Worm (Caenorhabditis elegans) whole organism, late embryonic: Measurements from ENCODE around the gene cgt-3.
A peak's percentile ranks its signal among the peaks of the same experiment; 100 is the strongest.

Source experiments
- C38D4.7 ChIP-seq: fragments of 200-800 bp; sonication (Bioruptor generic); optimal IDR thresholded peaks from 2 replicates; lab custom pipeline; 2018; ENCODE audit warnings: mild to moderate bottlenecking, missing genetic modification characterization, moderate library complexity, missing compliant biosample characterization
- K02D7.2 ChIP-seq: sonication (generic microtip); optimal IDR thresholded peaks from 2 replicates; lab custom pipeline; 2017; ENCODE audit warnings: mild to moderate bottlenecking, missing genetic modification characterization, missing compliant biosample characterization
- K09A11.1 ChIP-seq: sonication (generic microtip); optimal IDR thresholded peaks from 2 replicates; lab custom pipeline; 2017; ENCODE audit warnings: antibody characterized with exemption, mild to moderate bottlenecking, missing genetic modification characterization, missing compliant biosample characterization; ENCODE audit not compliant: insufficient read depth
- Y22D7AL.16 ChIP-seq: sonication (generic microtip); optimal IDR thresholded peaks from 2 replicates; lab custom pipeline; 2016; ENCODE audit warnings: missing genetic modification characterization, missing compliant biosample characterization
- ceh-2 ChIP-seq: sonication (generic microtip); optimal IDR thresholded peaks from 2 replicates; lab custom pipeline; 2016; ENCODE audit warnings: missing genotype, missing genetic modification characterization, missing compliant biosample characterization
- ceh-30 ChIP-seq: fragments of 150-350 bp; optimal IDR thresholded peaks from 2 replicates; lab custom pipeline; 2014; ENCODE audit warnings: missing biosample characterization, missing genetic modification characterization
- ceh-31 ChIP-seq: sonication (generic microtip); optimal IDR thresholded peaks from 2 replicates; lab custom pipeline; 2016; ENCODE audit warnings: missing genetic modification characterization, missing compliant biosample characterization
- ceh-9 ChIP-seq: sonication (generic microtip); optimal IDR thresholded peaks from 2 replicates; lab custom pipeline; 2016; ENCODE audit warnings: mild to moderate bottlenecking, missing genetic modification characterization, inconsistent platforms, missing compliant biosample characterization
- dmd-4 ChIP-seq: sonication (generic microtip); optimal IDR thresholded peaks from 2 replicates; lab custom pipeline; 2016; ENCODE audit warnings: borderline replicate concordance, missing genetic modification characterization, missing compliant biosample characterization
- elt-2 ChIP-seq: sonication (generic microtip); optimal IDR thresholded peaks from 2 replicates; lab custom pipeline; 2016; ENCODE audit warnings: missing genetic modification reagents, missing genetic modification characterization, missing compliant biosample characterization
- ets-4 ChIP-seq: sonication (generic microtip); optimal IDR thresholded peaks from 2 replicates; lab custom pipeline; 2016; ENCODE audit warnings: missing genetic modification characterization, missing compliant biosample characterization
- fkh-10 ChIP-seq: fragments of 150-350 bp; optimal IDR thresholded peaks from 2 replicates; lab custom pipeline; 2014; ENCODE audit warnings: missing biosample characterization, missing genetic modification reagents, missing genetic modification characterization
- fkh-6 ChIP-seq: sonication (generic microtip); optimal IDR thresholded peaks from 2 replicates; lab custom pipeline; 2016; ENCODE audit warnings: missing genetic modification characterization, missing compliant biosample characterization
- hlh-13 ChIP-seq: fragments of 200-800 bp; sonication (Bioruptor generic); optimal IDR thresholded peaks from 2 replicates; lab custom pipeline; 2018; ENCODE audit warnings: mild to moderate bottlenecking, missing genetic modification characterization, missing compliant biosample characterization
- hlh-30 ChIP-seq: sonication (generic microtip); optimal IDR thresholded peaks from 2 replicates; lab custom pipeline; 2017; ENCODE audit warnings: antibody characterized with exemption, missing genetic modification characterization, missing compliant biosample characterization; ENCODE audit not compliant: insufficient read depth
- hlh-6 ChIP-seq: sonication (generic microtip); optimal IDR thresholded peaks from 2 replicates; lab custom pipeline; 2016; ENCODE audit warnings: missing genotype, missing genetic modification characterization, missing compliant biosample characterization
- lim-6 ChIP-seq: sonication (generic microtip); optimal IDR thresholded peaks from 2 replicates; lab custom pipeline; 2016; ENCODE audit warnings: missing genetic modification characterization, missing compliant biosample characterization
- lin-11 ChIP-seq: fragments of 200-800 bp; sonication (Bioruptor generic); optimal IDR thresholded peaks from 2 replicates; lab custom pipeline; 2018; ENCODE audit warnings: mild to moderate bottlenecking, missing genetic modification characterization, missing compliant biosample characterization
- mec-3 ChIP-seq: sonication (generic microtip); optimal IDR thresholded peaks from 2 replicates; lab custom pipeline; 2016; ENCODE audit warnings: borderline replicate concordance, missing genetic modification characterization, missing compliant biosample characterization
- nhr-232 ChIP-seq: sonication (generic microtip); optimal IDR thresholded peaks from 2 replicates; lab custom pipeline; 2016; ENCODE audit warnings: missing genetic modification characterization, missing compliant biosample characterization
- npax-4 ChIP-seq: sonication (generic microtip); optimal IDR thresholded peaks from 2 replicates; lab custom pipeline; 2016; ENCODE audit warnings: missing genetic modification characterization, missing compliant biosample characterization
- odd-2 ChIP-seq: sonication (generic microtip); optimal IDR thresholded peaks from 2 replicates; lab custom pipeline; 2017; ENCODE audit warnings: antibody characterized with exemption, mild to moderate bottlenecking, missing genetic modification characterization, missing compliant biosample characterization
- pat-9 ChIP-seq: fragments of 200-800 bp; sonication (Bioruptor generic); optimal IDR thresholded peaks from 2 replicates; lab custom pipeline; 2018; ENCODE audit warnings: mild to moderate bottlenecking, missing genetic modification characterization, moderate library complexity, missing compliant biosample characterization
- pha-4 ChIP-seq: fragments of 150-350 bp; optimal IDR thresholded peaks from 2 replicates; lab custom pipeline; 2018; ENCODE audit warnings: missing biosample characterization, missing genetic modification reagents, missing genetic modification characterization
- pqm-1 ChIP-seq: sonication (generic microtip); optimal IDR thresholded peaks from 2 replicates; lab custom pipeline; 2016; ENCODE audit warnings: missing genetic modification characterization, missing compliant biosample characterization
- pros-1 ChIP-seq: fragments of 150-350 bp; optimal IDR thresholded peaks from 2 replicates; lab custom pipeline; 2014; ENCODE audit warnings: missing biosample characterization, missing genetic modification reagents, missing genetic modification characterization
- sdc-2 ChIP-seq: sonication (generic microtip); optimal IDR thresholded peaks from 2 replicates; lab custom pipeline; 2016; ENCODE audit warnings: missing genotype, missing genetic modification characterization, missing compliant biosample characterization
- tbx-2 ChIP-seq: sonication (generic microtip); optimal IDR thresholded peaks from 2 replicates; lab custom pipeline; 2016; ENCODE audit warnings: missing genetic modification characterization, missing compliant biosample characterization
- unc-3 ChIP-seq, 2 experiments: fragments of 200-800 bp in 1 of 2; sonication (Bioruptor generic) in 1 of 2; sonication (generic microtip) in 1 of 2; conservative IDR thresholded peaks in 1 of 2; optimal IDR thresholded peaks in 1 of 2; 2 replicates each; pipeline versions ENCODE4 v1.3.6 to Lab custom; 2016 to 2022; ENCODE audit warnings: missing compliant biosample characterization in 2 of 2, missing genetic modification characterization in 2 of 2, missing genetic modification reagents in 1 of 2
- unc-42 ChIP-seq: sonication (generic microtip); optimal IDR thresholded peaks from 2 replicates; lab custom pipeline; 2016; ENCODE audit warnings: missing genotype, missing genetic modification characterization, missing compliant biosample characterization
- zip-5 ChIP-seq: sonication (generic microtip); optimal IDR thresholded peaks from 2 replicates; lab custom pipeline; 2016; ENCODE audit warnings: missing genetic modification characterization, missing compliant biosample characterization

The cgt-3 gene

ce11 chrII:5917010-5917472, 5.9 kb downstream of the cgt-3 start, which contains the start of gene frh-1:
Gene frh-1, plus strand, starts transcription at chrII:5917422.
- TF ChIP-seq npax-4 (tag; lab: Kevin White, UChicago): no peak
- TF ChIP-seq odd-2 (tag; lab: Kevin White, UChicago): no peak
- no peak for TF ChIP-seq dmd-4 (tag; lab: Kevin White, UChicago)
- no peak for TF ChIP-seq C38D4.7 (GFP tag; lab: Kevin White, UChicago)
- no peak for TF ChIP-seq pat-9 (tag; lab: Kevin White, UChicago)
- TF ChIP-seq elt-2 (tag; lab: Kevin White, UChicago): no peak
- no peak for TF ChIP-seq hlh-13
- TF ChIP-seq sdc-2 (tag; lab: Kevin White, UChicago): no peak
- no peak for TF ChIP-seq K02D7.2 (tag; lab: Kevin White, UChicago)
- TF ChIP-seq ceh-9: no peak
- no peak for TF ChIP-seq mec-3 (tag; lab: Kevin White, UChicago)
- TF ChIP-seq pha-4 (tag; lab: Kevin White, UChicago): no peak
- TF ChIP-seq lin-11 (tag; lab: Kevin White, UChicago): no peak
- TF ChIP-seq nhr-232 (tag; lab: Kevin White, UChicago): no peak

ce11 chrII:5918149-5918697, 7.1 kb downstream of the cgt-3 start, which contains the start of gene ptp-2:
Gene ptp-2, plus strand, starts transcription at chrII:5918647.
- TF ChIP-seq unc-3 (GFP tag; conservative IDR thresholded peaks at IDR 0.05; lab: Robert Waterston, UW) (0 out of 2 replicates have a peak, but pooled peaks have one; percentile 8), unc-3 (tag; optimal IDR thresholded peaks at IDR 0.05; lab: Kevin White, UChicago) (no peak), hlh-30 (peak; percentile 41), fkh-10 (GFP tag; lab: Kevin White, UChicago) (no peak), pha-4 (tag; lab: Kevin White, UChicago) (no peak), elt-2 (tag; lab: Kevin White, UChicago) (peak; percentile 21), lin-11 (tag; lab: Kevin White, UChicago) (no peak), ets-4 (tag; lab: Kevin White, UChicago) (peak; percentile 27), ceh-31 (tag; lab: Kevin White, UChicago) (peak; percentile 36), unc-42 (peak; percentile 81)

- TF ChIP-seq ceh-30 (no peak), lim-6 (tag; lab: Kevin White, UChicago) (no peak), zip-5 (tag; lab: Kevin White, UChicago) (no peak), odd-2 (tag; lab: Kevin White, UChicago) (no peak), tbx-2 (tag; lab: Kevin White, UChicago) (no peak), pros-1 (no peak), pqm-1 (tag; lab: Kevin White, UChicago) (no peak), Y22D7AL.16 (no peak), fkh-6 (tag; lab: Kevin White, UChicago) (no peak), K09A11.1 (tag; lab: Kevin White, UChicago) (no peak)
- TF ChIP-seq, all 69 proteins: peak for 0
Observed at ce11 chrII:5921620-5922019, 10.5 kb downstream of the cgt-3 start, which contains the start of gene vrk-1. Gene vrk-1, plus strand, starts transcription at chrII:5921967.

ce11 chrII:5928502-5928901, 17.4 kb downstream of the cgt-3 start, which contains the start of gene egl-44:
Gene egl-44, plus strand, starts transcription at chrII:5928802.
- TF ChIP-seq pqm-1 (tag; lab: Kevin White, UChicago) (no peak), ceh-2 (tag; lab: Kevin White, UChicago) (no peak), C38D4.7 (GFP tag; lab: Kevin White, UChicago) (no peak), K02D7.2 (tag; lab: Kevin White, UChicago) (no peak), pha-4 (tag; lab: Kevin White, UChicago) (no peak)

- TF ChIP-seq elt-2 (tag; lab: Kevin White, UChicago) (peak; percentile 39), hlh-6 (tag; lab: Kevin White, UChicago) (no peak)
- TF ChIP-seq, all 69 proteins: peak for 1
Observed at ce11 chrII:5930095-5930653, 19.1 kb downstream of the cgt-3 start.
